Fruit fly (Drosophila melanogaster) whole organism, wandering third instar larva: Measurements from ENCODE around the gene CG43925.

Experiments
- Dfd ChIP-seq: fragments of >200 bp; optimal IDR thresholded peaks from 2 replicates; lab custom pipeline; 2017; ENCODE audit warnings: missing biosample characterization, missing genetic modification characterization
- GATAd ChIP-seq: sonication (Bioruptor generic); optimal IDR thresholded peaks from 2 replicates; lab custom pipeline; 2016; ENCODE audit warnings: missing biosample characterization, missing genetic modification characterization
- Hnf4 ChIP-seq: fragments of 200-800 bp; sonication (Bioruptor generic); optimal IDR thresholded peaks from 2 replicates; lab custom pipeline; 2016; ENCODE audit warnings: missing biosample characterization, mild to moderate bottlenecking, missing genetic modification characterization
- Hr78 ChIP-seq: fragments of >200 bp; optimal IDR thresholded peaks from 2 replicates; lab custom pipeline; 2017; ENCODE audit warnings: missing biosample characterization, missing genetic modification characterization
- Myc ChIP-seq: fragments of >200 bp; optimal IDR thresholded peaks from 2 replicates; lab custom pipeline; 2017
- N ChIP-seq: fragments of >200 bp; optimal IDR thresholded peaks from 2 replicates; lab custom pipeline; 2018; ENCODE audit warnings: missing biosample characterization, missing external identifiers, missing genetic modification characterization
- Vsx2 ChIP-seq: fragments of 200-300, 225-300 bp; sonication (Bioruptor generic); optimal IDR thresholded peaks from 2 replicates; lab custom pipeline; 2018; ENCODE audit warnings: missing biosample characterization, missing genetic modification characterization; ENCODE audit not compliant: partially characterized antibody
- br ChIP-seq: fragments of 200-800 bp; sonication (Bioruptor generic); optimal IDR thresholded peaks from 2 replicates; lab custom pipeline; 2016; ENCODE audit warnings: missing biosample characterization, missing genetic modification characterization
- brk ChIP-seq: fragments of 200-800 bp; sonication (Bioruptor generic); optimal IDR thresholded peaks from 2 replicates; lab custom pipeline; 2016; ENCODE audit warnings: missing biosample characterization, mild to moderate bottlenecking, missing genetic modification characterization
- h ChIP-seq: fragments of 200-800 bp; sonication (Bioruptor generic); optimal IDR thresholded peaks from 3 replicates; lab custom pipeline; 2016; ENCODE audit warnings: missing biosample characterization, mild to moderate bottlenecking, missing genetic modification characterization
- pan ChIP-seq: fragments of >200 bp; optimal IDR thresholded peaks from 2 replicates; lab custom pipeline; 2017
- psq ChIP-seq: fragments of 200-800 bp; sonication (Bioruptor generic); optimal IDR thresholded peaks from 3 replicates; lab custom pipeline; 2017; ENCODE audit warnings: missing biosample characterization, mild to moderate bottlenecking, missing genetic modification characterization, moderate library complexity

dm6 chr2L:13160227-13160626, 16.0 kb upstream of the CG43925 start, which contains the start of gene kmg:
- TF ChIP-seq psq (GFP tag; lab: Kevin White, UChicago), result no peak
- TF ChIP-seq Dfd (GFP tag; lab: Kevin White, UChicago), result no peak
- no peak for TF ChIP-seq GATAd (GFP tag; lab: Kevin White, UChicago)
- TF ChIP-seq N (GFP tag; lab: Kevin White, UChicago), result no peak
- no peak for TF ChIP-seq h (GFP tag; lab: Kevin White, UChicago)
- TF ChIP-seq Myc (lab: Kevin White, UChicago), result no peak
- TF ChIP-seq brk (GFP tag; lab: Kevin White, UChicago), result no peak
- no peak for TF ChIP-seq pan (lab: Kevin White, UChicago)
- no peak for TF ChIP-seq Vsx2 (GFP tag; lab: Kevin White, UChicago)
- no peak for TF ChIP-seq Hnf4 (GFP tag; lab: Kevin White, UChicago)
- TF ChIP-seq Hr78 (GFP tag; lab: Kevin White, UChicago), result no peak
- no peak for TF ChIP-seq br (GFP tag; lab: Kevin White, UChicago)
